Worm (Caenorhabditis elegans) whole organism, L3 larva: Measurements from ENCODE around the gene F11D11.12.
"Not testable (repeated sequence)": the region's sequence is repeated elsewhere in the genome, so short reads cannot be mapped to it uniquely, and the experiment has no call there.

Source experiments
- R02D3.7 ChIP-seq: fragments of 150-350 bp; optimal IDR thresholded peaks from 2 replicates; lab custom pipeline; 2014; ENCODE audit warnings: missing biosample characterization, missing genetic modification characterization
- ZK546.5 ChIP-seq: sonication (generic microtip); optimal IDR thresholded peaks from 2 replicates; lab custom pipeline; 2017; ENCODE audit warnings: missing biosample characterization, missing genetic modification characterization
- ama-1 ChIP-seq: fragments of 150-350 bp; optimal IDR thresholded peaks from 2 replicates; lab custom pipeline; 2018
- ceh-28 ChIP-seq: fragments of 150-350 bp; optimal IDR thresholded peaks from 2 replicates; lab custom pipeline; 2014; ENCODE audit warnings: missing biosample characterization, missing genetic modification reagents, missing genetic modification characterization
- ceh-82 ChIP-seq: fragments of 150-350 bp; optimal IDR thresholded peaks from 2 replicates; lab custom pipeline; 2014; ENCODE audit warnings: missing biosample characterization, missing genetic modification characterization
- ceh-9 ChIP-seq: sonication (generic microtip); optimal IDR thresholded peaks from 2 replicates; lab custom pipeline; 2018; ENCODE audit warnings: missing biosample characterization, missing genetic modification characterization
- daf-12 ChIP-seq: fragments of 150-350 bp; optimal IDR thresholded peaks from 2 replicates; lab custom pipeline; 2014; ENCODE audit warnings: missing biosample characterization, missing genetic modification reagents, missing genetic modification characterization
- egl-5 ChIP-seq: fragments of 150-350 bp; optimal IDR thresholded peaks from 2 replicates; lab custom pipeline; 2017; ENCODE audit warnings: missing biosample characterization, missing genetic modification reagents, missing genetic modification characterization, inconsistent platforms
- elt-1 ChIP-seq: fragments of 150-350 bp; optimal IDR thresholded peaks from 2 replicates; lab custom pipeline; 2014; ENCODE audit warnings: missing biosample characterization, missing genetic modification characterization
- elt-2 ChIP-seq: sonication (generic microtip); optimal IDR thresholded peaks from 2 replicates; lab custom pipeline; 2016; ENCODE audit warnings: missing genetic modification reagents, mild to moderate bottlenecking, missing genetic modification characterization, missing compliant biosample characterization
- elt-3 ChIP-seq, 3 experiments: fragments of 150-350 bp in 1 of 3; sonication (generic microtip) in 2 of 3; optimal IDR thresholded peaks; 2 replicates in 2 of 3; 4 replicates in 1 of 3; lab custom pipeline; 2014 to 2017; ENCODE audit warnings: missing biosample characterization in 3 of 3, missing genetic modification characterization in 3 of 3
- fkh-10 ChIP-seq: sonication (generic microtip); optimal IDR thresholded peaks from 2 replicates; lab custom pipeline; 2017; ENCODE audit warnings: missing biosample characterization, missing genetic modification reagents, missing genetic modification characterization
- fkh-2 ChIP-seq: fragments of 150-350 bp; optimal IDR thresholded peaks from 2 replicates; lab custom pipeline; 2014; ENCODE audit warnings: missing biosample characterization, missing genetic modification reagents, missing genetic modification characterization
- hmg-11 ChIP-seq: sonication (generic microtip); optimal IDR thresholded peaks from 2 replicates; lab custom pipeline; 2016; ENCODE audit warnings: missing genetic modification characterization, missing compliant biosample characterization
- jun-1 ChIP-seq: fragments of 150-350 bp; optimal IDR thresholded peaks from 2 replicates; lab custom pipeline; 2014; ENCODE audit warnings: missing biosample characterization, missing genetic modification reagents, missing genetic modification characterization
- lin-39 ChIP-seq: fragments of 150-350 bp; optimal IDR thresholded peaks from 2 replicates; lab custom pipeline; 2018; ENCODE audit warnings: missing biosample characterization, missing genetic modification reagents, missing genetic modification characterization
- lsy-12 ChIP-seq: sonication (generic microtip); optimal IDR thresholded peaks from 2 replicates; lab custom pipeline; 2016; ENCODE audit warnings: mild to moderate bottlenecking, missing genetic modification characterization, missing compliant biosample characterization
- mdl-1 ChIP-seq: fragments of 150-350 bp; optimal IDR thresholded peaks from 2 replicates; lab custom pipeline; 2014; ENCODE audit warnings: missing biosample characterization, missing genetic modification characterization
- mml-1 ChIP-seq: fragments of 150-350 bp; sonication (generic microtip); optimal IDR thresholded peaks from 3 replicates; lab custom pipeline; 2014; ENCODE audit warnings: missing biosample characterization, missing genetic modification characterization
- nfya-1 ChIP-seq: sonication (generic microtip); optimal IDR thresholded peaks from 2 replicates; lab custom pipeline; 2017; ENCODE audit warnings: missing genetic modification characterization, mild to moderate bottlenecking, missing compliant biosample characterization, antibody characterized with exemption, moderate library complexity; ENCODE audit not compliant: insufficient read depth
- nhr-11 ChIP-seq: fragments of 150-350 bp; optimal IDR thresholded peaks from 2 replicates; lab custom pipeline; 2014; ENCODE audit warnings: missing biosample characterization, missing genetic modification characterization
- nhr-12 ChIP-seq: fragments of 150-350 bp; optimal IDR thresholded peaks from 2 replicates; lab custom pipeline; 2014; ENCODE audit warnings: missing biosample characterization, missing genetic modification characterization
- nhr-23 ChIP-seq: fragments of 150-350 bp; optimal IDR thresholded peaks from 2 replicates; lab custom pipeline; 2014; ENCODE audit warnings: missing biosample characterization, missing genetic modification reagents, missing genetic modification characterization
- nhr-237 ChIP-seq: fragments of 150-350 bp; optimal IDR thresholded peaks from 2 replicates; lab custom pipeline; 2014; ENCODE audit warnings: missing biosample characterization, missing genetic modification characterization
- nhr-28 ChIP-seq: fragments of 150-350 bp; optimal IDR thresholded peaks from 2 replicates; lab custom pipeline; 2014; ENCODE audit warnings: missing biosample characterization, missing genetic modification characterization
- nhr-43 ChIP-seq: sonication (generic microtip); optimal IDR thresholded peaks from 2 replicates; lab custom pipeline; 2016; ENCODE audit warnings: mild to moderate bottlenecking, missing genetic modification characterization, missing compliant biosample characterization; ENCODE audit not compliant: poor library complexity, severe bottlenecking
- nhr-67 ChIP-seq: fragments of 150-350 bp; optimal IDR thresholded peaks from 2 replicates; lab custom pipeline; 2014; ENCODE audit warnings: missing biosample characterization, missing genetic modification characterization
- nhr-76 ChIP-seq: fragments of 150-350 bp; sonication (generic microtip); optimal IDR thresholded peaks from 5 replicates; lab custom pipeline; 2014; ENCODE audit warnings: missing biosample characterization, missing genetic modification characterization
- nhr-77 ChIP-seq: fragments of 150-350 bp; optimal IDR thresholded peaks from 2 replicates; lab custom pipeline; 2014; ENCODE audit warnings: missing biosample characterization, missing genetic modification characterization
- pha-4 ChIP-seq: fragments of 150-350 bp; optimal IDR thresholded peaks from 2 replicates; lab custom pipeline; 2014; ENCODE audit warnings: missing biosample characterization, missing genetic modification reagents, missing genetic modification characterization
- skn-1 ChIP-seq: fragments of 150-350 bp; optimal IDR thresholded peaks from 2 replicates; lab custom pipeline; 2014; ENCODE audit warnings: missing biosample characterization, missing genetic modification characterization
- snpc-4 ChIP-seq: fragments of 150-350 bp; optimal IDR thresholded peaks from 2 replicates; lab custom pipeline; 2014; ENCODE audit warnings: missing biosample characterization, missing genetic modification characterization
- zag-1 ChIP-seq: fragments of 150-350 bp; optimal IDR thresholded peaks from 2 replicates; lab custom pipeline; 2014; ENCODE audit warnings: missing biosample characterization, missing genetic modification characterization
- ztf-11 ChIP-seq: fragments of 150-350 bp; optimal IDR thresholded peaks from 2 replicates; lab custom pipeline; 2014; ENCODE audit warnings: missing biosample characterization, missing genetic modification characterization

Gene F11D11.12

DNA sequence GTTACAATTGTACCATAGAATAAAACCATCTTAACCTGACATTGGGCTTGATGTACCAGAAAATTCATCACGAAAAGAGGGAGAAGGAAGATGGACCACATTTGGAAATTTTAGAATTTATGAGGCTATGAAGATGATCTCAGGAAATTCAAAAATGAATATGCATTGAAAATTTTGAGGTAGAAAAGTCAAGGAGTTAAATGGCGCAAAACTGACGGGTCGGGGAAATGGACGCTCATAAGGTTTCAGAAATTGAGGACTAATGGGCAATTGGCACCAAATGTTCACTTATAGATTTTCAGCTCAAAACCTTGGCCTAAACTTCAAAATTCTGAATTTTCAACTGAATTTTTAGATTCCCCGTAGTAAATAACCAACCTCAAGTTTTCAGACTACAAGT lies 20.1 kb upstream of the F11D11.12 start, which contains the start of gene clec-255:
TSS of gene clec-255 (minus strand) at position 101 of the 400 bp plus-strand sequence.
- TF ChIP-seq nfya-1 (tag; lab: Kevin White, UChicago) (no peak), ceh-28 (no peak), nhr-77 (tag; lab: Kevin White, UChicago) (no peak), ceh-82 (tag; lab: Kevin White, UChicago) (no peak), nhr-76 (tag; lab: Kevin White, UChicago) (no peak), snpc-4 (tag; lab: Kevin White, UChicago) (no peak), hmg-11 (tag; lab: Kevin White, UChicago) (no peak)

DNA sequence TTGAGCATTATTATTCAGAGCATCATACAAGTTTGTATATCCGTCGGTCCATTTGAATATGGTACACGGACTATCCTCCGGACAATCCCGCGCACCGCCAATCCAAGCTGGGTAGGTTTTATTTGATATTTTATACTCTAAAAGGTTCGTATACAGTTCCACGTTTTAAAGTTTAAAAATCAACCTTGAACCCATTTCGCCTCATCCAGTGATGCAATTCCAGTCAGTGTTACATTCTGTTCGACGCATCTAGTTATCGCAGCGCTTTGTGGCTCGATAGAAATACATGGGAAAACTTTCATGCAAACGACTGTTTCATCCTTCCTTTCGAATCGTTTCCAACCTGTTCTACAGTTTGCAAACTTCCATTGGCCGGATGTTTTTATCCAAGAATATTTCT lies 19.4 kb upstream of the F11D11.12 start:
- TF ChIP-seq nhr-11: no peak
- no peak for TF ChIP-seq ztf-11
- TF ChIP-seq mml-1 (tag; lab: Kevin White, UChicago): no peak
- TF ChIP-seq snpc-4 (tag; lab: Kevin White, UChicago): no peak
- no peak for TF ChIP-seq elt-2 (tag; lab: Kevin White, UChicago)

DNA sequence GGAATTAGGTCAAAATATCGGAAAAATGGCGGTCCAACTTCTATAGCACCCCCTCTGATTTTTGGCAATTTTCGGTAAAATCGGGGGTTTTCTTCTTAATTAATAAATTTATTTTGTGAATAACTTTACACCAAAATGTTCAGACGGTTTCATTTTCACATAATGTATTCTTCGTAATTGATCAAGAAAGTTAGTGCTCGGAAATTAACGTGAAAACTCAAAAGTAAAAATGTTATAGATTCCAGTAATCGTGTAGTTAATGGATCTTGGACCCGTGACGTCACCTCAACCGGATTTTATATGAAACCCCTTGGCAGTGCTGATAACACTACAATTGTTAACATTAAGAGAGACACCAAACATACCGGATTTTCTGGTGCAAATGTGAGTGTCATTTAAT lies 11.6 kb upstream of the F11D11.12 start, which contains the start of gene F11D11.22:
TSS of gene F11D11.22 (plus strand) at position 301 of the 400 bp plus-strand sequence.
- TF ChIP-seq ama-1; zag-1; nhr-77 (tag; lab: Kevin White, UChicago): not testable (repeated sequence)

DNA sequence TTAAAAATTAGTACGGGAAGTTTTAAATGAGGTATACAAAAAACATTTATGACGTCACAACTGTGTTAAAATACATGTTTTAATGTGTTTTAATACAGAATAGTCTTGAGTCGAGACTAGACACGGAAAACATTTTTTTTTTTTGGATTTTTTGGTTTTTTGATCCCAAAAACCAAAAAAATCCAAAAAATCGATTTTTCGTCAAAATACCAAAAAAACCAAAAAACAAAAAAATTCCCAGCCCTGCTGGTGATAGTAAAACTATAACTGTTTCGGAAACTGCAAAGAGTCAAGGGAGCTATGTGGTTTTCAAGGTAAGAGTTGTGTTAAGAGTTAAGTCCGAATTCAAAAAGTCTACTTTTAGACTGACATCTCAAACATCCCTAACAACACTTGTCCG lies 10.6 kb upstream of the F11D11.12 start, which contains the start of gene F11D11.4:
TSS of gene F11D11.4 (plus strand) at position 301 of the 400 bp plus-strand sequence.
- TF ChIP-seq nhr-23 (no peak), elt-1 (tag; lab: Kevin White, UChicago) (no peak), ZK546.5 (tag; lab: Kevin White, UChicago) (no peak), ceh-9 (tag; lab: Kevin White, UChicago) (no peak), daf-12 (tag; lab: Kevin White, UChicago) (no peak), R02D3.7 (tag; lab: Kevin White, UChicago) (no peak), fkh-10 (GFP tag; lab: Kevin White, UChicago) (no peak), mdl-1 (tag; lab: Kevin White, UChicago) (no peak)

DNA sequence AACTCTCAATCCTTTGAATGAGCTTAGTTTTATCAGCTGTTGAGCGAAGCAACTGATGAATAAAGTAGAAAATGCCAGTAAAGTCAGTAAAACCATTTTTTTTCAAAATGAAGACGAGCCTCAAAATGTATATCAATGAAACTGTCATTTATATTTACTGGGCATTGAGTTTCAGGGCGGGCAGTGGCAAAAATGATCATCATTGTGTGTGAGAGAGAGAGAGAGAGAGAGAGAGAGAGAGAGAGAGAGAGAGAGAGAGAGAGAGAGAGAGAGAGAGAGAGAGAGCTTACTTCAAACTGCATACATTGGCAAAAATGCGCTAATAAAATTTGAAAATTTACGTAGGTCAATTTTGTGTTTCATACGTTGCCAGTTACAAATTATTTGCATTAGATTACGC lies 9.7 kb upstream of the F11D11.12 start, which contains the start of gene F11D11.3:
TSS of gene F11D11.3 (minus strand) at position 101 of the 400 bp plus-strand sequence.
- TF ChIP-seq skn-1 (no peak), mdl-1 (tag; lab: Kevin White, UChicago) (no peak), egl-5 (tag; lab: Kevin White, UChicago) (no peak), elt-3 (tag; optimal IDR thresholded peaks at IDR 0.05; lab: Kevin White, UChicago) (no peak)
- TF ChIP-seq, all 47 proteins: peak for 0

DNA sequence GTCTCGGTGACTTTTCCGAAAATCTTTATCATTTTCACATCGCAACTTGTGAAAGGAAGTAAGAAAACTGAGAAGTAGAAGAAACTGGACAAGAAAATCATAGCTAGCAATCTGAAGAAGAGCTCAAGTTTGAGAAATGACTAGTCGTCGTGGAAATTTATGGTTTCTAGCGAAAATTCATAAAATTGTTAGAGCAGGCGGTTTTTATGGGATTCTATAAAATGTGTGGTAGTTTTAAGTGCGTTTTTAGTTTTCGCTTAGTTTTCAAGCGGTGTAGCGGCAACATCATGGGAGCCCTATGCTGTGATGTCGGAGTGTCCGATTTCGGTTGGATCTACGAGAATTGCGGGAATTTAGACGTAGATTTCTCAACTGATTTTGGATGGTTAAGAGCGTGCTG lies 3.8 kb upstream of the F11D11.12 start, which contains the start of gene clec-254:
TSS of gene clec-254 (minus strand) at position 101 of the 400 bp plus-strand sequence.
- not testable (repeated sequence) for TF ChIP-seq fkh-10 (GFP tag; lab: Kevin White, UChicago); nhr-28 (tag; lab: Kevin White, UChicago); nhr-67 (tag; lab: Kevin White, UChicago)

DNA sequence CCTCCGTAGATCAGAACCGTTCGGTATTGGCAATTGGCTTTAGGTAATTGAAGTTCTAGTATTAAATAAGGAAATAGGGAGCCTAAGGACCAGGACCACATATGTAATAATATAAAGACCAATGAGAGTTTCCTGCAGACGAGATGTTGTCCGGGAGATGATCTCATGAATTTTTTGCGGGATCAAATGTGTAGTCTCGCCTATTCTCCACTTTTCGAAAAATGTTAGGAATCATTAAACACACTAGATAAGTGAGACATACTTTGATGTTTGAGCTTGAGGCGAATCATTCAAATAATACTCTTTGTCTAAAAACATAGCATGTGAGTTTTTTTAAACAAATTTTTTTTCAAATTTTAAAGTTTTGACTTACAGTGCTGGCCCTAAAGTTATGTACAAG lies 2.6 kb upstream of the F11D11.12 start, which contains the start of gene F11D11.6:
TSS of gene F11D11.6 (minus strand) at position 101 of the 400 bp plus-strand sequence.
- TF ChIP-seq daf-12 (tag; lab: Kevin White, UChicago): no peak

DNA sequence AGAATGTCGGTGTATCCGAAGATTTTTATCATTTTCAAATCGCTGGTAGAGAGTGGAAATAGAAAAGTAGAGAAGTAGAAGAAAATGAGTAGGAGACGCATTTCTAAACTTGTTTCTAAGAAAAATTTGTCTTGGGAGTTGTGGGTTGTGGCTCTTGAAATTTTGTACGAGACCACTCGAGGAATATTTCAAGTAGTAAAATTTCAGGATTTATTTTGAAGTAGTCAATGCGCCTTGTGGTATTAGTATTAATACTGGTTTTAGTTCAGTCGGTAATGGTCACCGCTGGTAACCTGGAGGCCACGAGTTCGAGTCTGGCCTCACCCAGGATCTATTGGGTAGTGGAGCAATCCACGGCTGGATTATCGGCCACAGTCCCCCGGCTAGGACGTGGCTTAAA lies 1.8 kb downstream of the F11D11.12 start, which contains the start of gene clec-252:
TSS of gene clec-252 (minus strand) at position 101 of the 400 bp plus-strand sequence.
- TF ChIP-seq nhr-77 (tag; lab: Kevin White, UChicago): no peak
- TF ChIP-seq pha-4: no peak
- TF ChIP-seq nfya-1 (tag; lab: Kevin White, UChicago): no peak
- TF ChIP-seq lsy-12 (tag; lab: Kevin White, UChicago): no peak
- no peak for TF ChIP-seq ceh-9 (tag; lab: Kevin White, UChicago)
- no peak for TF ChIP-seq mdl-1 (tag; lab: Kevin White, UChicago)
- TF ChIP-seq fkh-2 (tag; lab: Kevin White, UChicago): no peak
- TF ChIP-seq ztf-11: no peak
- no peak for TF ChIP-seq lin-39 (tag; lab: Kevin White, UChicago)
- TF ChIP-seq nhr-237 (tag; lab: Kevin White, UChicago): no peak
- TF ChIP-seq nhr-12: no peak
- no peak for TF ChIP-seq hmg-11 (tag; lab: Kevin White, UChicago)
- TF ChIP-seq nhr-28 (tag; lab: Kevin White, UChicago): no peak
- TF ChIP-seq elt-3 (tag; optimal IDR thresholded peaks at IDR 0.05; lab: Kevin White, UChicago): no peak
- TF ChIP-seq ZK546.5 (tag; lab: Kevin White, UChicago): no peak
- no peak for TF ChIP-seq nhr-43 (tag; lab: Kevin White, UChicago)
- no peak for TF ChIP-seq nhr-23
- TF ChIP-seq elt-1 (tag; lab: Kevin White, UChicago): no peak
- no peak for TF ChIP-seq jun-1 (tag; lab: Kevin White, UChicago)
- TF ChIP-seq, all 47 proteins: peak for 0
